Fruit fly (Drosophila melanogaster) whole organism, embryonic: Measurements from ENCODE around the gene CG34276.
A peak's percentile ranks its signal among the peaks of the same experiment; 100 is the strongest.

ENCODE experiments used
- Adf1 ChIP-seq: fragments of 200-800 bp; sonication (Bioruptor generic); IDR thresholded peaks from 2 replicates; pipeline ENCODE4 v1.3.6; 2022; ENCODE audit warnings: missing biosample characterization, missing genetic modification characterization
- Bgb ChIP-seq: fragments of 200-800 bp; sonication (Bioruptor generic); IDR thresholded peaks from 2 replicates; pipeline ENCODE4 v1.3.6; 2022; ENCODE audit warnings: missing biosample characterization, missing genetic modification characterization; ENCODE audit not compliant: partially characterized antibody
- CG10147 ChIP-seq: fragments of 200-800 bp; sonication (Bioruptor generic); optimal IDR thresholded peaks from 2 replicates; lab custom pipeline; 2019; ENCODE audit warnings: missing biosample characterization, mild to moderate bottlenecking, missing genetic modification characterization, moderate library complexity
- CG10979 ChIP-seq: fragments of 200-800 bp; sonication (Bioruptor generic); optimal IDR thresholded peaks from 2 replicates; lab custom pipeline; 2018; ENCODE audit warnings: missing biosample characterization, mild to moderate bottlenecking, missing genetic modification characterization, moderate library complexity
- CG11696 ChIP-seq: fragments of 200-800 bp; sonication (Bioruptor generic); IDR thresholded peaks from 2 replicates; pipeline ENCODE4 v1.3.6; 2022; ENCODE audit warnings: missing biosample characterization, missing genetic modification characterization
- CG12659 ChIP-seq: fragments of 200-800 bp; sonication (Bioruptor generic); optimal IDR thresholded peaks from 3 replicates; lab custom pipeline; 2017; ENCODE audit warnings: mild to moderate bottlenecking, missing biosample characterization, missing genetic modification reagents, missing genetic modification characterization
- CG14710 ChIP-seq: fragments of 200-800 bp; sonication (Bioruptor generic); optimal IDR thresholded peaks from 3 replicates; lab custom pipeline; 2019; ENCODE audit warnings: missing biosample characterization, mild to moderate bottlenecking, missing genetic modification characterization, moderate library complexity
- CG15011 ChIP-seq: fragments of 200-800 bp; sonication (Bioruptor generic); optimal IDR thresholded peaks from 3 replicates; lab custom pipeline; 2018; ENCODE audit warnings: missing biosample characterization, mild to moderate bottlenecking, missing genetic modification characterization
- CG15601 ChIP-seq: fragments of 200-800 bp; sonication (Bioruptor generic); optimal IDR thresholded peaks from 3 replicates; lab custom pipeline; 2019; ENCODE audit warnings: missing biosample characterization, mild to moderate bottlenecking, missing genetic modification characterization, moderate library complexity
- CG17328 ChIP-seq: fragments of 200-800 bp; sonication (Bioruptor generic); IDR thresholded peaks from 2 replicates; pipeline ENCODE4 v1.3.6; 2022; ENCODE audit warnings: missing biosample characterization, missing genetic modification characterization
- CG17361 ChIP-seq: fragments of 200-800 bp; sonication (Bioruptor generic); IDR thresholded peaks from 3 replicates; pipeline ENCODE4 v1.3.6; 2022; ENCODE audit warnings: missing biosample characterization, missing genetic modification characterization
- CG18262 ChIP-seq: fragments of 200-800 bp; optimal IDR thresholded peaks from 3 replicates; lab custom pipeline; 2019; ENCODE audit warnings: missing biosample characterization, mild to moderate bottlenecking, missing genetic modification characterization, moderate library complexity
- CG18619 ChIP-seq: fragments of 200-800 bp; sonication (Bioruptor generic); optimal IDR thresholded peaks from 3 replicates; lab custom pipeline; 2017; ENCODE audit warnings: missing biosample characterization, mild to moderate bottlenecking, missing genetic modification characterization
- CG31388 ChIP-seq: fragments of 200-800 bp; sonication (Bioruptor generic); optimal IDR thresholded peaks from 2 replicates; lab custom pipeline; 2016; ENCODE audit warnings: missing biosample characterization, missing genetic modification characterization
- CG32532 ChIP-seq: fragments of 200-800 bp; sonication (Bioruptor generic); IDR thresholded peaks from 2 replicates; pipeline ENCODE4 v1.3.6; 2022; ENCODE audit warnings: missing biosample characterization, missing genetic modification characterization
- CG32767 ChIP-seq: fragments of 200-800 bp; sonication (Bioruptor generic); IDR thresholded peaks from 2 replicates; pipeline ENCODE4 v1.3.6; 2022; ENCODE audit warnings: missing biosample characterization, missing genetic modification characterization
- CG33213 ChIP-seq: fragments of 200-800 bp; sonication (Bioruptor generic); optimal IDR thresholded peaks from 3 replicates; lab custom pipeline; 2016; ENCODE audit warnings: missing biosample characterization, missing genetic modification characterization
- CG3995 ChIP-seq: fragments of 200-800 bp; sonication (Bioruptor generic); optimal IDR thresholded peaks from 3 replicates; lab custom pipeline; 2016; ENCODE audit warnings: missing biosample characterization, missing genetic modification characterization
- CG4328 ChIP-seq: fragments of 200-800 bp; sonication (Bioruptor generic); optimal IDR thresholded peaks from 3 replicates; lab custom pipeline; 2017; ENCODE audit warnings: missing biosample characterization, missing genetic modification reagents, missing genetic modification characterization
- CG43689 ChIP-seq: fragments of 200-800 bp; sonication (Bioruptor generic); IDR thresholded peaks from 2 replicates; pipeline ENCODE4 v1.3.6; 2022; ENCODE audit warnings: missing biosample characterization, missing genetic modification characterization
- CG4617 ChIP-seq: fragments of 200-800 bp; sonication (Bioruptor generic); optimal IDR thresholded peaks from 3 replicates; lab custom pipeline; 2016; ENCODE audit warnings: missing biosample characterization, missing genetic modification characterization, borderline replicate concordance
- CG8281 ChIP-seq: fragments of 200-800 bp; sonication (Bioruptor generic); optimal IDR thresholded peaks from 2 replicates; lab custom pipeline; 2018; ENCODE audit warnings: missing biosample characterization, mild to moderate bottlenecking, missing genetic modification characterization, moderate library complexity
- CG9876 ChIP-seq: fragments of 200-800 bp; sonication (Bioruptor generic); optimal IDR thresholded peaks from 2 replicates; lab custom pipeline; 2016; ENCODE audit warnings: missing biosample characterization, missing genetic modification characterization
- D19A ChIP-seq: fragments of 200-800 bp; optimal IDR thresholded peaks from 3 replicates; lab custom pipeline; 2019; ENCODE audit warnings: missing biosample characterization, mild to moderate bottlenecking, missing genetic modification characterization, moderate library complexity
- Dek ChIP-seq: fragments of 200-800 bp; sonication (Bioruptor generic); optimal IDR thresholded peaks from 3 replicates; lab custom pipeline; 2019; ENCODE audit warnings: missing biosample characterization, mild to moderate bottlenecking, missing genetic modification characterization, moderate library complexity
- Dip3 ChIP-seq: fragments of 200-800 bp; sonication (Bioruptor generic); optimal IDR thresholded peaks from 3 replicates; lab custom pipeline; 2016; ENCODE audit warnings: missing biosample characterization, missing genetic modification characterization
- Elba2 ChIP-seq: fragments of 200-800 bp; sonication (Bioruptor generic); optimal IDR thresholded peaks from 3 replicates; lab custom pipeline; 2016; ENCODE audit warnings: missing biosample characterization, missing genetic modification characterization
- Ets65A ChIP-seq: fragments of 200-800 bp; sonication (Bioruptor generic); peaks from one replicate; lab custom pipeline; 2016; ENCODE audit warnings: missing biosample characterization, missing genetic modification characterization
- H2.0 ChIP-seq: fragments of 200-800 bp; sonication (Bioruptor generic); IDR thresholded peaks from 2 replicates; pipeline ENCODE4 v1.3.6; 2022; ENCODE audit warnings: missing biosample characterization, missing genetic modification characterization
- Hr51 ChIP-seq, 2 experiments: fragments of 200-800 bp; sonication (Bioruptor generic); optimal IDR thresholded peaks; 2 replicates in 1 of 2; 3 replicates in 1 of 2; lab custom pipeline; 2016 to 2018; ENCODE audit warnings: missing biosample characterization in 2 of 2, missing genetic modification characterization in 2 of 2, mild to moderate bottlenecking in 1 of 2, moderate library complexity in 1 of 2
- Jarid2 ChIP-seq: fragments of 200-800 bp; sonication (Bioruptor generic); optimal IDR thresholded peaks from 3 replicates; lab custom pipeline; 2017; ENCODE audit warnings: mild to moderate bottlenecking, missing biosample characterization, missing genetic modification reagents, missing genetic modification characterization
- Lpt ChIP-seq: fragments of >200 bp; optimal IDR thresholded peaks from 2 replicates; lab custom pipeline; 2018; ENCODE audit warnings: missing biosample characterization, missing genetic modification characterization
- Oaz ChIP-seq: fragments of 200-800 bp; sonication (Bioruptor generic); IDR thresholded peaks from 2 replicates; pipeline ENCODE4 v1.3.6; 2022; ENCODE audit warnings: missing biosample characterization, missing genetic modification characterization
- Optix ChIP-seq: fragments of 200-800 bp; sonication (Bioruptor generic); IDR thresholded peaks from 3 replicates; pipeline ENCODE4 v1.3.6; 2022; ENCODE audit warnings: missing biosample characterization, missing genetic modification characterization
- Scr ChIP-seq: fragments of 200-800 bp; sonication (Bioruptor generic); IDR thresholded peaks from 2 replicates; pipeline ENCODE4 v1.3.6; 2022; ENCODE audit warnings: missing biosample characterization, missing genetic modification characterization; ENCODE audit not compliant: partially characterized antibody
- Trl ChIP-seq, 3 experiments: fragments of >200 bp in 2 of 3; fragments of 200-800 bp in 1 of 3; sonication (Bioruptor generic) in 1 of 3; optimal IDR thresholded peaks; 2 replicates in 1 of 3; 3 replicates in 2 of 3; lab custom pipeline; 2016 to 2017; ENCODE audit warnings: missing biosample characterization in 1 of 3, missing genetic modification characterization in 1 of 3
- Usf ChIP-seq: fragments of 200-800 bp; sonication (Bioruptor generic); optimal IDR thresholded peaks from 2 replicates; lab custom pipeline; 2017; ENCODE audit warnings: missing genotype, missing biosample characterization, missing genetic modification characterization
- az2 ChIP-seq: fragments of 200-800 bp; sonication (Bioruptor generic); optimal IDR thresholded peaks from 3 replicates; lab custom pipeline; 2016; ENCODE audit warnings: missing biosample characterization, missing genetic modification characterization
- bbx ChIP-seq: fragments of 200-800 bp; sonication (Bioruptor generic); IDR thresholded peaks from 2 replicates; pipeline ENCODE4 v1.3.6; 2022; ENCODE audit warnings: missing biosample characterization, missing genetic modification characterization; ENCODE audit not compliant: partially characterized antibody
- crp ChIP-seq, 2 experiments: fragments of 200-800 bp; sonication (Bioruptor generic); optimal IDR thresholded peaks; 2 replicates in 1 of 2; 3 replicates in 1 of 2; lab custom pipeline; 2017; ENCODE audit warnings: missing biosample characterization in 2 of 2, missing genetic modification characterization in 2 of 2, mild to moderate bottlenecking in 1 of 2, moderate library complexity in 1 of 2
- dmrt11E ChIP-seq: fragments of 200-800 bp; sonication (Bioruptor generic); optimal IDR thresholded peaks from 3 replicates; lab custom pipeline; 2018; ENCODE audit warnings: missing biosample characterization, mild to moderate bottlenecking, missing genetic modification characterization, moderate library complexity
- gsb-n ChIP-seq: fragments of 200-800 bp; sonication (Bioruptor generic); optimal IDR thresholded peaks from 3 replicates; lab custom pipeline; 2018; ENCODE audit warnings: missing biosample characterization, mild to moderate bottlenecking, missing genetic modification characterization
- luna ChIP-seq: fragments of 200-800 bp; sonication (Bioruptor generic); optimal IDR thresholded peaks from 2 replicates; lab custom pipeline; 2016; ENCODE audit warnings: missing biosample characterization, missing genetic modification characterization
- peb ChIP-seq: fragments of 200-800 bp; sonication (Bioruptor generic); IDR thresholded peaks from 2 replicates; pipeline ENCODE4 v1.3.6; 2022; ENCODE audit warnings: missing biosample characterization, missing genetic modification characterization
- pnt ChIP-seq: fragments of 200-800 bp; sonication (Bioruptor generic); optimal IDR thresholded peaks from 3 replicates; lab custom pipeline; 2016; ENCODE audit warnings: missing biosample characterization, missing genetic modification characterization
- slou ChIP-seq: fragments of 200-800 bp; sonication (Bioruptor generic); optimal IDR thresholded peaks from 3 replicates; lab custom pipeline; 2016; ENCODE audit warnings: missing biosample characterization, missing genetic modification characterization
- usp ChIP-seq: fragments of >200 bp; optimal IDR thresholded peaks from 2 replicates; lab custom pipeline; 2017; ENCODE audit warnings: missing biosample characterization, missing genetic modification characterization
- wek ChIP-seq: fragments of 200-800 bp; sonication (Bioruptor generic); optimal IDR thresholded peaks from 3 replicates; lab custom pipeline; 2018; ENCODE audit warnings: missing biosample characterization, mild to moderate bottlenecking, missing genetic modification characterization, moderate library complexity
- zfh1 ChIP-seq: fragments of 200-800 bp; sonication (Bioruptor generic); IDR thresholded peaks from 3 replicates; pipeline ENCODE4 v1.3.6; 2022; ENCODE audit warnings: missing biosample characterization, missing genetic modification characterization
- zfh2 ChIP-seq: fragments of 200-800 bp; sonication (Bioruptor generic); optimal IDR thresholded peaks from 2 replicates; lab custom pipeline; 2016; ENCODE audit warnings: missing biosample characterization, missing genetic modification characterization

The CG34276 gene

dm6 chr3R:15965169-15965568 lies 39.7 kb downstream of the CG34276 start, which contains the start of the genes CG32856 and Rbf2 (continued):
- TF ChIP-seq CG12659 (GFP tag; lab: Kevin White, UChicago): peak; percentile 90
- TF ChIP-seq CG8281 (tag; lab: Kevin White, UChicago): no peak
- peak; percentile 71 for TF ChIP-seq CG18619 (GFP tag; lab: Kevin White, UChicago)
- no peak for TF ChIP-seq CG31388 (GFP tag; lab: Kevin White, UChicago)
- TF ChIP-seq zfh2 (GFP tag; lab: Kevin White, UChicago): peak; percentile 87
- peak; percentile 84 for TF ChIP-seq CG15601 (tag; lab: Kevin White, UChicago)
- peak; percentile 61 for TF ChIP-seq Elba2
- no peak for TF ChIP-seq CG10147
- no peak for TF ChIP-seq CG15011
- peak; percentile 74 for TF ChIP-seq CG17328
- peak; percentile 88 for TF ChIP-seq bbx (GFP tag; lab: Robert Waterston, UW)
- peak; percentile 84 for TF ChIP-seq Dip3 (GFP tag; lab: Kevin White, UChicago)
- TF ChIP-seq zfh1 (GFP tag; lab: Robert Waterston, UW): no peak
- no peak for TF ChIP-seq Lpt
- no peak for TF ChIP-seq Trl (optimal IDR thresholded peaks at IDR 0.05; lab: Kevin White, UChicago)
- TF ChIP-seq Trl (GFP tag; optimal IDR thresholded peaks at IDR 0.05; lab: Kevin White, UChicago): peak; percentile 54
- TF ChIP-seq wek (GFP tag; lab: Kevin White, UChicago): peak; percentile 69
- peak; percentile 23 for TF ChIP-seq CG10979
- TF ChIP-seq Dek (tag; lab: Kevin White, UChicago): peak; percentile 84
- TF ChIP-seq H2.0: peak; percentile 86
- TF ChIP-seq CG32767 (GFP tag; lab: Robert Waterston, UW): 0 out of 2 replicates have a peak, but pooled peaks have one; percentile 69
- TF ChIP-seq Oaz (GFP tag; lab: Robert Waterston, UW): peak; percentile 67; the same call in 1 of the 2 replicates
- peak; percentile 84 for TF ChIP-seq Bgb (GFP tag; lab: Robert Waterston, UW)
- TF ChIP-seq pnt (GFP tag; lab: Kevin White, UChicago): peak; percentile 29
- peak; percentile 78 for TF ChIP-seq Scr
- TF ChIP-seq CG33213 (GFP tag; lab: Kevin White, UChicago): peak; percentile 6
- TF ChIP-seq CG4617 (GFP tag; lab: Kevin White, UChicago): peak; percentile 86
- TF ChIP-seq Ets65A (GFP tag; lab: Kevin White, UChicago): peak; percentile 89
- peak; percentile 67 to 89 for TF ChIP-seq Hr51 (GFP tag; optimal IDR thresholded peaks at IDR 0.05; lab: Kevin White, UChicago)
- TF ChIP-seq dmrt11E (tag; lab: Kevin White, UChicago): peak; percentile 80
- TF ChIP-seq gsb-n (tag; lab: Kevin White, UChicago): peak; percentile 78
- TF ChIP-seq CG4328 (GFP tag; lab: Kevin White, UChicago): no peak
- TF ChIP-seq luna (GFP tag; lab: Kevin White, UChicago): peak; percentile 50
- TF ChIP-seq CG32532 (GFP tag; lab: Robert Waterston, UW): no peak
- TF ChIP-seq CG43689 (GFP tag; lab: Robert Waterston, UW): 0 out of 2 replicates have a peak, but pooled peaks have one; percentile 4
- TF ChIP-seq CG11696 (GFP tag; lab: Robert Waterston, UW): no peak
- TF ChIP-seq CG3995: peak; percentile 87
- TF ChIP-seq Optix (GFP tag; lab: Robert Waterston, UW): no peak
- TF ChIP-seq CG9876: peak; percentile 42
- peak; percentile 51 for TF ChIP-seq Usf (GFP tag; lab: Kevin White, UChicago)
- no peak for TF ChIP-seq peb
- TF ChIP-seq crp (GFP tag; optimal IDR thresholded peaks at IDR 0.05; lab: Kevin White, UChicago): peak in 1 of 2 experiments; percentile 69
- peak; percentile 65 for TF ChIP-seq CG17361 (GFP tag; lab: Robert Waterston, UW)
- no peak for TF ChIP-seq Jarid2
- peak; percentile 74 for TF ChIP-seq slou
- TF ChIP-seq Adf1 (GFP tag; lab: Robert Waterston, UW): peak; percentile 64; the same call in 1 of the 2 replicates
- peak; percentile 56 for TF ChIP-seq CG14710 (tag; lab: Kevin White, UChicago)
- TF ChIP-seq CG18262 (tag; lab: Kevin White, UChicago): peak; percentile 73
- no peak for TF ChIP-seq D19A (tag; lab: Kevin White, UChicago)
- no peak for TF ChIP-seq usp (GFP tag; lab: Kevin White, UChicago)
- peak; percentile 85 for TF ChIP-seq az2 (GFP tag; lab: Kevin White, UChicago)
